Worm (Caenorhabditis elegans) whole organism, L4 larva: ENCODE data around the gene Y5H2A.4.

Experiments
- F49E8.2 ChIP-seq: sonication (generic microtip); optimal IDR thresholded peaks from 2 replicates; lab custom pipeline; 2016; ENCODE audit warnings: missing compliant biosample characterization, mild to moderate bottlenecking, missing genetic modification characterization, borderline replicate concordance
- T20F7.1 ChIP-seq: fragments of 200-800 bp; sonication (Bioruptor generic); optimal IDR thresholded peaks from 2 replicates; lab custom pipeline; 2018; ENCODE audit warnings: mild to moderate bottlenecking, missing genetic modification characterization, missing compliant biosample characterization
- ZK546.5 ChIP-seq, 2 experiments: sonication (generic microtip); optimal IDR thresholded peaks; 2 replicates each; lab custom pipeline; 2017; ENCODE audit warnings: missing biosample characterization in 2 of 2, missing genetic modification characterization in 2 of 2
- aha-1 ChIP-seq: fragments of 150-350 bp; peaks from one replicate; lab custom pipeline; 2014; ENCODE audit warnings: missing biosample characterization, missing genetic modification characterization
- ama-1 ChIP-seq: fragments of 150-350 bp; optimal IDR thresholded peaks from 2 replicates; lab custom pipeline; 2014; ENCODE audit warnings: inconsistent platforms, mixed read lengths
- arid-1 ChIP-seq: fragments of 200-800 bp; sonication (Bioruptor generic); conservative IDR thresholded peaks from 2 replicates; pipeline ENCODE4 v1.3.6; 2022; ENCODE audit warnings: missing genetic modification reagents, missing genetic modification characterization, missing compliant biosample characterization
- ceh-20 ChIP-seq: fragments of 200-800 bp; sonication (Bioruptor generic); IDR thresholded peaks from 2 replicates; pipeline ENCODE4 v1.3.6; 2022; ENCODE audit warnings: missing genetic modification reagents, missing genetic modification characterization, missing compliant biosample characterization
- ceh-32 ChIP-seq: sonication (generic microtip); optimal IDR thresholded peaks from 2 replicates; lab custom pipeline; 2016; ENCODE audit warnings: mild to moderate bottlenecking, missing genetic modification characterization, missing compliant biosample characterization; ENCODE audit not compliant: poor library complexity
- ceh-44 ChIP-seq: fragments of 200-800 bp; sonication (Bioruptor generic); IDR thresholded peaks from 2 replicates; pipeline ENCODE4 v1.3.6; 2022; ENCODE audit warnings: missing genetic modification reagents, missing genetic modification characterization, missing compliant biosample characterization
- ceh-82 ChIP-seq: sonication (generic microtip); optimal IDR thresholded peaks from 2 replicates; lab custom pipeline; 2017; ENCODE audit warnings: missing biosample characterization, missing genetic modification characterization
- cey-2 ChIP-seq: sonication (generic microtip); optimal IDR thresholded peaks from 3 replicates; lab custom pipeline; 2017; ENCODE audit warnings: missing genetic modification characterization, mild to moderate bottlenecking, missing compliant biosample characterization, antibody characterized with exemption, borderline replicate concordance; ENCODE audit not compliant: insufficient read depth
- daf-16 ChIP-seq, 3 experiments: sonication (generic microtip); optimal IDR thresholded peaks; 2 replicates each; lab custom pipeline; 2016 to 2017; ENCODE audit warnings: missing genetic modification characterization in 3 of 3, missing genetic modification reagents in 3 of 3, mild to moderate bottlenecking in 2 of 3, missing compliant biosample characterization in 2 of 3, missing biosample characterization in 1 of 3, moderate library complexity in 1 of 3
- daf-8 ChIP-seq: fragments of 200-800 bp; sonication (Bioruptor generic); IDR thresholded peaks from 2 replicates; pipeline ENCODE4 v1.3.6; 2022; ENCODE audit warnings: missing genetic modification characterization, missing compliant biosample characterization
- dmd-6 ChIP-seq: fragments of 200-800 bp; sonication (Bioruptor generic); IDR thresholded peaks from 2 replicates; pipeline ENCODE4 v1.3.6; 2022; ENCODE audit warnings: missing genetic modification reagents, missing genetic modification characterization, missing compliant biosample characterization
- dmd-8 ChIP-seq: fragments of 200-800 bp; sonication (Bioruptor generic); IDR thresholded peaks from 2 replicates; pipeline ENCODE4 v1.3.6; 2022; ENCODE audit warnings: missing genetic modification characterization, missing compliant biosample characterization
- duxl-1 ChIP-seq: sonication (generic microtip); optimal IDR thresholded peaks from 2 replicates; lab custom pipeline; 2016; ENCODE audit warnings: mild to moderate bottlenecking, missing genetic modification characterization, moderate library complexity, missing compliant biosample characterization; ENCODE audit not compliant: poor library complexity
- dve-1 ChIP-seq: sonication (generic microtip); optimal IDR thresholded peaks from 2 replicates; lab custom pipeline; 2017; ENCODE audit warnings: antibody characterized with exemption, mild to moderate bottlenecking, missing genetic modification characterization, missing compliant biosample characterization; ENCODE audit not compliant: insufficient read depth
- egl-43 ChIP-seq: fragments of 200-800 bp; sonication (Bioruptor generic); IDR thresholded peaks from 2 replicates; pipeline ENCODE4 v1.3.6; 2022; ENCODE audit warnings: missing genetic modification reagents, missing genetic modification characterization, missing compliant biosample characterization
- fkh-10 ChIP-seq: fragments of 150-350 bp; optimal IDR thresholded peaks from 2 replicates; lab custom pipeline; 2014; ENCODE audit warnings: missing biosample characterization, missing genetic modification reagents, missing genetic modification characterization
- gei-8 ChIP-seq: fragments of 200-800 bp; sonication (Bioruptor generic); optimal IDR thresholded peaks from 2 replicates; lab custom pipeline; 2018; ENCODE audit warnings: mild to moderate bottlenecking, missing genetic modification characterization, missing compliant biosample characterization
- hif-1 ChIP-seq, 2 experiments: sonication (generic microtip); optimal IDR thresholded peaks; 2 replicates each; lab custom pipeline; 2016 to 2017; ENCODE audit warnings: missing compliant biosample characterization in 2 of 2, missing genetic modification characterization in 2 of 2, missing genetic modification reagents in 2 of 2, missing genotype in 2 of 2, mild to moderate bottlenecking in 1 of 2
- hlh-11 ChIP-seq: fragments of 200-800 bp; sonication (Bioruptor generic); optimal IDR thresholded peaks from 2 replicates; lab custom pipeline; 2018; ENCODE audit warnings: mild to moderate bottlenecking, missing genetic modification characterization, missing compliant biosample characterization
- hlh-30 ChIP-seq: sonication (generic microtip); optimal IDR thresholded peaks from 2 replicates; lab custom pipeline; 2017; ENCODE audit warnings: antibody characterized with exemption, mild to moderate bottlenecking, missing genetic modification characterization, missing compliant biosample characterization; ENCODE audit not compliant: insufficient read depth
- hmg-1.1 ChIP-seq: fragments of 200-800 bp; sonication (Bioruptor generic); IDR thresholded peaks from 2 replicates; pipeline ENCODE4 v1.3.6; 2022; ENCODE audit warnings: missing genetic modification reagents, missing genetic modification characterization, missing compliant biosample characterization
- jun-1 ChIP-seq: fragments of 150-350 bp; optimal IDR thresholded peaks from 2 replicates; lab custom pipeline; 2014; ENCODE audit warnings: missing biosample characterization, missing genetic modification reagents, missing genetic modification characterization
- lin-1 ChIP-seq: fragments of 200-800 bp; sonication (Bioruptor generic); IDR thresholded peaks from 2 replicates; pipeline ENCODE4 v1.3.6; 2022; ENCODE audit warnings: missing genetic modification reagents, missing genetic modification characterization, missing compliant biosample characterization
- lin-39 ChIP-seq: fragments of 150-350 bp; optimal IDR thresholded peaks from 2 replicates; lab custom pipeline; 2014; ENCODE audit warnings: missing biosample characterization, missing genetic modification reagents, missing genetic modification characterization
- mdl-1 ChIP-seq, 2 experiments: fragments of 150-350 bp in 1 of 2; sonication (generic microtip) in 1 of 2; optimal IDR thresholded peaks; 2 replicates each; lab custom pipeline; 2014 to 2017; ENCODE audit warnings: missing biosample characterization in 2 of 2, missing genetic modification characterization in 2 of 2
- mep-1 ChIP-seq: fragments of 150-350 bp; sonication (generic microtip); optimal IDR thresholded peaks from 3 replicates; lab custom pipeline; 2014; ENCODE audit warnings: missing biosample characterization, missing genetic modification characterization
- mes-2 ChIP-seq: sonication (generic microtip); optimal IDR thresholded peaks from 2 replicates; lab custom pipeline; 2016; ENCODE audit warnings: missing genotype, mild to moderate bottlenecking, missing genetic modification characterization, missing compliant biosample characterization; ENCODE audit not compliant: poor library complexity, severe bottlenecking
- nhr-28 ChIP-seq: fragments of 150-350 bp; optimal IDR thresholded peaks from 2 replicates; lab custom pipeline; 2014; ENCODE audit warnings: missing biosample characterization, missing genetic modification characterization
- nhr-41 ChIP-seq: fragments of 200-800 bp; sonication (Bioruptor generic); IDR thresholded peaks from 2 replicates; pipeline ENCODE4 v1.3.6; 2022; ENCODE audit warnings: missing genetic modification reagents, missing genetic modification characterization, missing compliant biosample characterization
- nhr-48 ChIP-seq: sonication (generic microtip); optimal IDR thresholded peaks from 2 replicates; lab custom pipeline; 2016; ENCODE audit warnings: mild to moderate bottlenecking, missing genetic modification characterization, missing compliant biosample characterization
- nhr-76 ChIP-seq: fragments of 150-350 bp; optimal IDR thresholded peaks from 2 replicates; lab custom pipeline; 2014; ENCODE audit warnings: missing biosample characterization, missing genetic modification characterization
- nhr-77 ChIP-seq: fragments of 150-350 bp; optimal IDR thresholded peaks from 2 replicates; lab custom pipeline; 2014; ENCODE audit warnings: missing biosample characterization, missing genetic modification characterization
- php-3 ChIP-seq: fragments of 200-800 bp; sonication (Bioruptor generic); IDR thresholded peaks from 2 replicates; pipeline ENCODE4 v1.3.6; 2022; ENCODE audit warnings: missing genetic modification reagents, missing genetic modification characterization, missing compliant biosample characterization
- pqm-1 ChIP-seq: sonication (generic microtip); optimal IDR thresholded peaks from 2 replicates; lab custom pipeline; 2017; ENCODE audit warnings: missing biosample characterization, missing genetic modification characterization
- sdz-12 ChIP-seq: fragments of 200-800 bp; sonication (Bioruptor generic); optimal IDR thresholded peaks from 2 replicates; lab custom pipeline; 2018; ENCODE audit warnings: mild to moderate bottlenecking, missing genetic modification characterization, missing compliant biosample characterization
- set-16 ChIP-seq: fragments of 200-800 bp; sonication (Bioruptor generic); IDR thresholded peaks from 2 replicates; pipeline ENCODE4 v1.3.6; 2022; ENCODE audit warnings: missing genetic modification reagents, missing genetic modification characterization, missing compliant biosample characterization
- snpc-1.2 ChIP-seq: fragments of 200-800 bp; sonication (Bioruptor generic); IDR thresholded peaks from 2 replicates; pipeline ENCODE4 v1.3.6; 2022; ENCODE audit warnings: missing genetic modification reagents, missing genetic modification characterization, missing compliant biosample characterization
- unc-130 ChIP-seq: sonication (generic microtip); optimal IDR thresholded peaks from 2 replicates; lab custom pipeline; 2016; ENCODE audit warnings: missing genetic modification reagents, missing genetic modification characterization, missing compliant biosample characterization
- vab-7 ChIP-seq: fragments of 200-800 bp; sonication (Bioruptor generic); IDR thresholded peaks from 2 replicates; pipeline ENCODE4 v1.3.6; 2022; ENCODE audit warnings: missing genetic modification reagents, missing genetic modification characterization, missing compliant biosample characterization
- zfp-3 ChIP-seq: fragments of 200-800 bp; sonication (Bioruptor generic); conservative IDR thresholded peaks from 2 replicates; pipeline ENCODE4 v1.3.6; 2022; ENCODE audit warnings: missing genetic modification reagents, missing genetic modification characterization, missing compliant biosample characterization

Gene Y5H2A.4

ce11 chrV:2290329-2290728 is 16.2 kb upstream of the Y5H2A.4 start, which contains the start of gene nhr-225:
TSS of gene nhr-225 (minus strand) at chrV:2290474.
- TF ChIP-seq dve-1 (tag; lab: Kevin White, UChicago) (peak; percentile 8), gei-8 (no peak)

ce11 chrV:2285107-2285506 is 11.0 kb upstream of the Y5H2A.4 start, which contains the start of gene nhr-227:
TSS of gene nhr-227 (plus strand) at chrV:2285432.
- TF ChIP-seq aha-1 (tag; lab: Kevin White, UChicago) (peak; percentile 75), hlh-30 (tag; lab: Kevin White, UChicago) (peak; percentile 12), F49E8.2 (tag; lab: Kevin White, UChicago) (no peak), ZK546.5 (tag; optimal IDR thresholded peaks at IDR 0.05; lab: Kevin White, UChicago) (no peak), nhr-76 (tag; lab: Kevin White, UChicago) (no peak), unc-130 (GFP tag; lab: Kevin White, UChicago) (no peak), mep-1 (tag; lab: Kevin White, UChicago) (no peak), T20F7.1 (GFP tag; lab: Kevin White, UChicago) (peak; percentile 33), hlh-11 (no peak), nhr-77 (tag; lab: Kevin White, UChicago) (no peak), lin-1 (GFP tag; lab: Robert Waterston, UW) (no peak), hif-1 (tag; optimal IDR thresholded peaks at IDR 0.05; lab: Kevin White, UChicago) (no peak), ama-1 (lab: Kevin White, UChicago) (no peak), nhr-28 (peak; percentile 51), dve-1 (tag; lab: Kevin White, UChicago) (peak; percentile 31), ceh-82 (tag; lab: Kevin White, UChicago) (no peak), ceh-32 (tag; lab: Kevin White, UChicago) (no peak), snpc-1.2 (GFP tag; lab: Robert Waterston, UW) (no peak), ceh-44 (GFP tag; lab: Robert Waterston, UW) (no peak), duxl-1 (tag; lab: Kevin White, UChicago) (no peak), lin-39 (tag; lab: Kevin White, UChicago) (no peak), egl-43 (GFP tag; lab: Robert Waterston, UW) (no peak)

- TF ChIP-seq vab-7 (GFP tag; lab: Robert Waterston, UW) (no peak), T20F7.1 (GFP tag; lab: Kevin White, UChicago) (no peak), arid-1 (no peak), daf-8 (no peak), fkh-10 (no peak), mdl-1 (tag; optimal IDR thresholded peaks at IDR 0.05; lab: Kevin White, UChicago) (peak in 1 of 2 experiments; percentile 58), set-16 (no peak), nhr-76 (tag; lab: Kevin White, UChicago) (no peak), lin-39 (tag; lab: Kevin White, UChicago) (no peak), ceh-82 (tag; lab: Kevin White, UChicago) (no peak), cey-2 (no peak), php-3 (GFP tag; lab: Robert Waterston, UW) (no peak), dve-1 (tag; lab: Kevin White, UChicago) (peak; percentile 55), zfp-3 (GFP tag; lab: Robert Waterston, UW) (no peak), aha-1 (tag; lab: Kevin White, UChicago) (peak; percentile 90), sdz-12 (GFP tag; lab: Kevin White, UChicago) (no peak), ama-1 (lab: Kevin White, UChicago) (no peak), dmd-6 (GFP tag; lab: Robert Waterston, UW) (no peak; the same call in 1 of the 2 replicates), nhr-48 (tag; lab: Kevin White, UChicago) (no peak), daf-16 (GFP tag; optimal IDR thresholded peaks at IDR 0.05; lab: Kevin White, UChicago) (no peak), daf-16 (tag; optimal IDR thresholded peaks at IDR 0.05; lab: Kevin White, UChicago) (peak; percentile 49), dmd-8 (no peak), hlh-30 (tag; lab: Kevin White, UChicago) (peak; percentile 47), jun-1 (no peak), pqm-1 (tag; lab: Kevin White, UChicago) (peak; percentile 57), nhr-41 (GFP tag; lab: Robert Waterston, UW) (no peak), hif-1 (tag; optimal IDR thresholded peaks at IDR 0.05; lab: Kevin White, UChicago) (peak in 1 of 2 experiments; percentile 12), hmg-1.1 (0 out of 2 replicates have a peak, but pooled peaks have one; percentile 28), mes-2 (peak; percentile 68), ceh-20 (no peak), mep-1 (tag; lab: Kevin White, UChicago) (peak; percentile 62)
Observed at ce11 chrV:2281499-2281898, 7.3 kb upstream of the Y5H2A.4 start, which contains the start of gene nhr-228. TSS of gene nhr-228 (plus strand) at chrV:2281759.
